Worm (Caenorhabditis elegans) whole organism, dauer: ENCODE results near the gene C29H12.2.

ENCODE experiments used
- unc-62 ChIP-seq: sonication (generic microtip); optimal IDR thresholded peaks from 2 replicates; lab custom pipeline; 2017; ENCODE audit warnings: missing biosample characterization, missing genetic modification reagents, missing genetic modification characterization

Gene C29H12.2

DNA sequence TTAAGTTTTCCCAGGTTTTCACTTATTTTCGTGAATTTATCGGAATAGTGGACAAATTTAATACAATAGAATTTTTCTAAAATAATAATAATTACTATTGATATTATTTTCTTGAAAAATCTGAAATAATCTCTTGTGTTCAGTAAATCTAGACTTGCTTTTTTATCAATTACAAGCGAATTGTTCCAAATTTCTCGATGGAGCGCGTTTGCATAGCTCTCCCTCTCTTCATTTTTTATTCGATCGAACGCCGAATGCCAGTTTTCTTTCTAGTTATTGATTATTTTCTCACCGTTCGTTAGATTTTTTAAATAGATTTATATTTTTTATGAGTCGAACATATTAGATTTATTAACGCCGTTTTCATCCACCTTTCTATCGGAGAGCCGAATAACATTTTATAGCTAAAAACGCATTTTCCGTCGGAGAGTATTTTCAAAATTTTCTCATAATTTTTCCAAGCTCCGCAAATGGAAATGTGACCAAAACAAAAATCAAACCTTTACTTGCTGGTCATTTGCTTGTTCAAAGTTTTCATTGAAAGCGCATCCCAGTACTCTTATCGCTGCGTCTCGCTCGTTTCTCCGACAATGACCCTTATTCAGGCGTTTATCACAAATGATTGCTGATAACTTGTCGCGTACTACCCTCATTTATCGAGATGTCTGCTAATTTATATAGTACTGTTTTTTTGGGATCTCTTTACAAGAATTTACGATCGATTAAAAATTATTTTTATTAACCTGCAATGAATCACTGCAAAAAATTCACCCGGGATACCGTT lies 776 bp upstream of the C29H12.2 start:
- no peak for TF ChIP-seq unc-62 (GFP tag; lab: Kevin White, UChicago)

DNA sequence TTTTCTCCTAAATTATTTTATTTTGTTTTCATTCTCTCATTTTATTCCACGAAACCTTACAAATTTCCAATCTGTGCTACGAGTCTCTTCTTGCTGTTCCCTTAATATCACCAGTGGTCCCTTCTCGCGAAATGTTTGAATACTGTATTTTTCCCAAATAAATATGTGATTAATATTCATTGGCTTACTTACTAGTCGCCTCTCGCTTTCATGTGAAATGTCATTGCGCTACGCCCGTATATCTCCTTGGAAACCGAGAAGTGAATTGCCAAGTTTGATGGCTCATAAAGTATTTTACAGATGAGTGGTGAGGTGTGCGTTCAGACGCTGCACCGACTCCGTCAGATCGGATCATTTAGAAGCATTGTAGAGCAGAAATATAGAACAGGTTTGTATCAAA lies 1.6 kb downstream of the C29H12.2 start, which contains the start of gene rars-2:
Gene rars-2, plus strand, starts transcription at position 301 of the 400 bp plus-strand sequence.
- no peak for TF ChIP-seq unc-62 (GFP tag; lab: Kevin White, UChicago)

DNA sequence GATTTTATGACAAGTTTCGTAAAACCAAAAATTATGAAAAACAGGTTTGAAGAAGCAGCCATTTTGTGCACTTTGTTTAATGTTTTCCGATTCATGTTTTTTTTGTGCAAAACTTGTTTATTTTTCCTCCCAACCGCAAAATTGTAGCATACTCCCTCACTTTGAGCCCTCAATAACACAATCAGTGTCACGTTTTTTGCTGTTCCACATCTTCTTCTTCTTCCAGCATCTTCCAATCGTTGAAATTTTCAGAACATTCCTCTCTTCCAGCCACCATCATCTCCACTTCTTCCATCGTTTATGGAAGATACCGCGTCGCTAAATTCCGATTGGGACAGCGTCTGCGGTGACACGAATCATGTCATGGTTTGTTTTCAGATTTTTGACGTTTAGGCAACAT lies 9.0 kb downstream of the C29H12.2 start, which contains the start of gene abts-3:
Gene abts-3, plus strand, starts transcription at position 301 of the 400 bp plus-strand sequence.
- no peak for TF ChIP-seq unc-62 (GFP tag; lab: Kevin White, UChicago)

DNA sequence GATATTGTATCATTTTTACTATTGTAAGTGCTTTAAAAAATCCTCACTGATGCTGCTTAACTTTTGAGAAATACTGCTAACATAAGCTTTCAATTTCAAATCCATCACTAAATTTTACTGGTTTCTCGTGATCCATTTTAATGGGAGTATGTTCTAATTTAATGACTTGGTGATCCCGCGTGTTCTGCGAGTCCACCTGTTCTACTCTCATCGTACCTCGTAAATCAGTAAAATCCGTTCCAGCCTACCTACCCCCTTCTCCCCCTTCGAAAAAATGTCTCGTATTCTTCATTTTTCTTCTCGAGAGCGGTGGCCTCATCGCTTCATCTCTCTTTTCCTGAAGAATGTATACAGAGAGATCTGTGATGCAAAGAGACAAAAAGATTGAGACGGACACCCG lies 11.9 kb downstream of the C29H12.2 start:
- no peak for TF ChIP-seq unc-62 (GFP tag; lab: Kevin White, UChicago)

DNA sequence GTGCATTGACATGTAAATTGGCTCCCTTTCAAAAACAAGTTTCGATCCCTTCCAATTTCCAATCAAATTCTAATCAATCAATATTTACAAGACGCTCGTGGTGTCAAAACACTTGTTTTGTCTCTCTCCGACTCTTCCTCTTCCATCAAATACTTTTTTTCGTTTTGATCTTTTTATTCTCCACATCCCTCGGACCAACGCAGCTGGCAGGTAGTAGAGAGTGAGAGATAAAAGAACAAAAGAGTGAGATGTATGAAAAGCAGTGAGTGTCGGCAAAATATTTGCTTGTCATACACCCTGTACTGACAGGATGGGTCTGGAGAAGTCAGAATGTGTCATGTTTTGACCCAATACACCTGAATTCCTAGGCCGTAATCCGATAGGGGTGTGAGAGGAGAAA lies 13.1 kb downstream of the C29H12.2 start:
- no peak for TF ChIP-seq unc-62 (GFP tag; lab: Kevin White, UChicago)

DNA sequence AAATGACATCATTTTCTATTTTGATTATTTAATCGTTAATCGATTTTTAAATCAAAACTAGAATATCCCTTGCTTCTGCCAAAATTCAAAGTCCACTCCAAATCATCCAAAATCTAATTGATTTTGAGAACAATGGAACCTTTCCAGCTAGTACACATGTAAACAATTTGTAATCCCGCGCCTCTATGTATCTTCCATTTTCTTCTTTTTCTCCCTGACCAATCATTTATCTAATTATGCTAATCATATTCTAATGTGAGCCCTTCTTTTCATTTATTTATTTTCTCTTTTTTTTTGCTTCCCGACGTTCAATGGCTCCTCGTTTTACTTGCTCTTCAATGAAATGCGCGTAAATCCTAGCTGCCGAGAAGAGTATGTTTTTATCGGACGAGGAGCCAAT lies 14.5 kb downstream of the C29H12.2 start:
- no peak for TF ChIP-seq unc-62 (GFP tag; lab: Kevin White, UChicago)

DNA sequence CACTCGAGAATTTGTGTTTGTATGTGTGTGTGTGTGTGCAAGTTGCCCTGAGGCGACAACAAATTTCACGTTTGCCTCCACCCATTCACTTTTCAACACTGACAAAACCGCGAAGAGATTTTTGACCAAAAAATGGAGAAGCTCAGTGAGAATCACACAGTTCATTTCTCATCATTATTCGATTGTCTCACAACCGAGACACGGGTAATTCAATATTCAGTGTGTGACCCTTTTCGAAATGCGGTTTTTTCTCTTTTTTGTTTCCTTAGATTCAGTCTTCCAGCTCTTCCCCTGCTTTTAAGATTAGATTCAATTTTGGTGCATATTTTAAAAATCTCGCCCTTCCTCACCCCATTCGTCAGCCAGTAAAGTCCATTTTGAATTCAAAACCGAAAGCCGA lies 15.9 kb downstream of the C29H12.2 start:
- TF ChIP-seq unc-62 (GFP tag; lab: Kevin White, UChicago), result no peak

DNA sequence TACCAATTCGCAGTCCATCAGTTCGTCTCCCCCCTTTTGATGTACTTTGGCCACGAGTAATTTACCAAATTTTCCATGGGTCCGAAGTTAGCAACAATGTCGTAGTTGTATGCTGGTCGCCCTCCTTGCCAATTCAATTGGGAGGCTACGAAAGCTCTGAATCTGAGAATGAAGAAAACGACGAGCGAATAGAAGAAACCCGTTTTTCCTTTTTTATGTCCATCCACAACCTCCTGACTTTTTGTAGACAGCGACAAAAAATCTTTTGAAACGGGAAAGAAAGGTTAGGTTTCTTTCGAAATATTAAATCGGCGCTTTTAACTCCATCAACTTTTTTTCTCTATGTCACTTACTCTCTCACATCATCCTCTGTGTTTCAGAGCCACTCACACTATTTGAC lies 18.9 kb downstream of the C29H12.2 start:
- no peak for TF ChIP-seq unc-62 (GFP tag; lab: Kevin White, UChicago)

DNA sequence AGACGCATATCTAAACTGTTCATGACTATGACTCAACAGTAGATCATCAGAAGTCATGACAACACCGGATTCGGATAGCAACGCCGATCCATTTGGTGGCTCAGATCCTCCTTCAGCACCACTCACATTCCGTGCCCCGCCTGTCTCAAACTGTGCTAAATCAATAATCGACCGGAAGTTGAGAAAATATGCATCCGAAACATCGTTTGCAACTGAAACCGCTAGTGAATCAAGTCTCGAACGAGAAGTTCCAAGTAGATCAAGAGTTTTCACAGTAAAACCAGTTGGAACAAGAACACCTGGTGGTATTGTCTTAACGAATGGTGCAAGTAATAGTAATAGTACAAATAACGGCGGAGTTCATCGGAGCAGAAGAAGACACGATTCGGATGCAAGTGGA lies 23.5 kb downstream of the C29H12.2 start:
- no peak for TF ChIP-seq unc-62 (GFP tag; lab: Kevin White, UChicago)

DNA sequence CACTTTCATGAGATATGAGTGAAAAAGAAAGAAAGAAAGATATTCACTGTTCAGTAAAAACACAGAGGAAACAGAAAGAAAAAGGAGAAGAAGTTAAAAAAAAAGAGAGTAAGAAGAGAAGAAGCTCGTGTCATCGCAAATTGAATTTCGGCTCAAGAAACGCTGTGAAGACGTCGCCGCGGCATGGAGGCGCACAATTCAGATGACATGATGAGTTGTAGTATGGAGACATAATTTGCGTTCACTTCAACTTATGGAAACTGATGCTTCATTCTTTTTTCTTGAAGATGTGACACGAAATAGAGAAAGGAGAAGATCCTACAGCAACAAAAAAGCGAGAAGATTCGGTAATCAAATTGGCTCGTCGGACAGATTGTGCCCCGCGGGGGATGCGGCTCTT lies 24.8 kb downstream of the C29H12.2 start:
- no peak for TF ChIP-seq unc-62 (GFP tag; lab: Kevin White, UChicago)

DNA sequence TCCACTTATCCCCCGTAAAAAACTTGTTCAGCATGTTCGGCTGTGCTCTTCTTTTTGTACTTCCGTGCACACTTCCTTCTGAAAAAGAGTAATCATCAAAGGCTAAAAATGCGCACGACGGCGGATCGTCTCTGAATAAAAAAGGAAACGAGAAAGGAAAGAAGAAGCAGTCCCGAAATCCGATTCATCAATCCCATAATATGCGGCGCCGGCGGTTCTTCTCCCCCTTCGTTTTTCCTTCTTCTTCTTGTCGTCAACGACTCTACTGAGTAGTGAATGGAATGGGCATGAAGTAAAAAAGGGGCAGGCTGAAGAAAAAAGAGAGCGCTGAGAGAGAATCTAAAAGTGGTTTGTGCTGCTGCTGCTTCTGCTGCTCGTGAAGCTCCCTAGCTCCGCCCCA lies 25.8 kb downstream of the C29H12.2 start:
- no peak for TF ChIP-seq unc-62 (GFP tag; lab: Kevin White, UChicago)

DNA sequence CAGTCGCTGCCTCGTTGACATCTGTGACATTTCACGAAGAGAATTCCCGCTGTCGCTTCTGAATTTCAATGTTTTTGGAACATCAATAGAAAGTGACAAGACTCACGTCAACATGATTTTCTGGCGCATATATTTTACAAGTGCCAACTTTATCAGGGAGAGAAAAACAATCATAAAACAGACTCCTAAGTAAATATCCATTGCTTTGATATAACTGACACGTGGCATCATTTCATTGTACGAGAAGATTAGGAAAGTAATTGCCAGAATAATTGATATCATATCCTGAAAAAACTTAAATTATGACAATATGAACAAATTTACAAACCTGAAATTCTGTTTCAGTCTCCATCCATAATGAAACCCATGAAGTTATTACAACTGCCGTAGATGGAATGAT lies 34.5 kb downstream of the C29H12.2 start:
- TF ChIP-seq unc-62 (GFP tag; lab: Kevin White, UChicago), result no peak

DNA sequence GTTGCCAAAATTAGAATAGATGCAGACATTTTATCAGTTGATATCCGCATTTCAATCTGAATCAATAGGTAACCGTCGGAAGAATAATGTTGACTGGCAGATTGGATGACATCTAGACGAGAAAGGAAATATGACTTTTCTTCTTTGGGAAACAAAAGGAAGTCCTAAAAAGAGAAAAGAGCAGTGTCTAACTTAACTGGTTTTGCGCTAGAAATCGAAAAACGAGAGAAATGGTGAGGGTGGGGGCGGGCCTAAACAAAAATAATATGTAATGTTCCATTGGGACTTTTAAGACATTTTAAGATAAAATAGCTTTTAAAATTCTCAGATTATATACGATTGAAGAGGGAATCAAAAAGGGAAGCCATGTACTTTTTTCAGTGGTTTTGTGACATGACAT lies 37.4 kb downstream of the C29H12.2 start, which contains the start of gene exp-1:
Gene exp-1, minus strand, starts transcription at position 101 of the 400 bp plus-strand sequence.
- no peak for TF ChIP-seq unc-62 (GFP tag; lab: Kevin White, UChicago)

DNA sequence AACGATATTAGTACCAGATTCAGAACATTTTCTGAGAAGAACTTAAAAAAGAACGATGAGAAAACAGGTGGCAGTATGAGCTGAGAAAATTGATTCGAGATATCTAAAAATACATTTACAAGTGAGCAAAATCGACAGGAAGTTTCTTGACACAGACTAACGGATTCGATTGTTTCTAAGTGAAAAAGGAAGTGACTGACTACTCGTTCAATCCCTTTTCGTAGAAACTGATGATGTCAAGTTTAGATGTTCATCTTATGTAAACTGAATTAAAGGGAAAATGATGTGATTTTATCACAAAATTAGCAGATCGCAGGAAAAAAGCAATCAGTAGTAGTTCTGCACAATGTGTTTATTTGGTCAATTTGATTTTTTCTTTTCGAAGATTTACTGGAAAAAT lies 41.5 kb downstream of the C29H12.2 start:
- no peak for TF ChIP-seq unc-62 (GFP tag; lab: Kevin White, UChicago)

DNA sequence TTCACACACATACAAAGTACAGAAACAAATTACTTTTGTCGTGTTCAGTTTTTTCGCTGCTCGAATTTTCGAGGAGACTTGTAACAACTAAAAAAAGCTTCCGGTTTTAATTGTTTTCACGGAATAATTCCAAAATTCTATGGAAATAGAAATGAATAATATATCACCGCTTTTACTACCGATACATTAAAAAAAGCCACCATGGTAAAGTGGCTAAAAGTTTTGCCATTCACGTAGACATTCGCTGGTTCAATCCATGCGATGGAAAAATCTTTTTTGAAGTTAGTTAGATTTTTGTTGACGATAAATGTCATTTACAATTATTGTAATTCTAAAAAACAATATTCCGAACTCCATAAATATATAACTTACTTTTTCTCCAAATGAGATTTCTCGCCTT lies 45.1 kb downstream of the C29H12.2 start:
- TF ChIP-seq unc-62 (GFP tag; lab: Kevin White, UChicago), result no peak

DNA sequence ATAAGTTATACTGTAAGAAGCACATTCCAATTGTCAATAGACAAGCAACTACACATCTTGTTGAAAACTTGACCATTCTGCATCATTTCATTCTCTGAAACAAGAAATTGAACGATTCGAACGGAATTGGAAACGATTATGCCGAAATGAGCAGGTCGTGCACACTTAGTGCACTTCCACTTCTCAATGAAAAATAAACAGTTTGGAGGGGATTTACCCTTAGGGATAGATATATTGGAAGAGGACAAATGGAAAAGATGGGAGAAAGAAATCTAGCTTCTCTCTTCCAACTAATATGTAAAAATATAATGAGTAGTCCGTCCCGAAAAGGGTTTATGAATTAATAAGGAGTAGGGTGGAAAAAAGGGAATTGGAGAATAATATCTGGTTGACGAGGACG lies 45.5 kb downstream of the C29H12.2 start, which contains the start of gene hst-3.1:
Gene hst-3.1, minus strand, starts transcription at position 101 of the 400 bp plus-strand sequence.
- TF ChIP-seq unc-62 (GFP tag; lab: Kevin White, UChicago), result no peak

DNA sequence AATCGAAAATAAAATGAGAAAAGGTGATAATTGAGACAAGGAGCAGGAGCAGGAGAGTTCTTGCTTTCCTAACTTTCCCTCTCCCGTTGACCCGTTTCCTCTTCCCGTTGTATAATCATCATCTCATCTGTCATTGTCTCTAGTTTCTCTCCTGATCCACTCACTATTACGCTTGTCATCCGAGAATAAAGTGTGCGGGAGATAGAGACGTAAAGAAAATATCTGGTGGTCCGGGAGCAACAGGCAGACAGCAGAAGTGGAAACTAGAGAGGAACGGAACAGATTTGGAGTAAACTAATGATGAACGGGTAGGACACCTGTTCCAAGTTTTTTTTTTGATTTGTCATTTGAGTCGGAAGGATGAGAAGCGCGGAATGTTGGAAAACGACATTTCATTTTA lies 46.6 kb downstream of the C29H12.2 start:
- TF ChIP-seq unc-62 (GFP tag; lab: Kevin White, UChicago), result no peak
